Worm (Caenorhabditis elegans) whole organism, L2 larva: Measurements from ENCODE around the gene rpb-2.

Source experiments
- C34F6.9 ChIP-seq: fragments of 150-350 bp; optimal IDR thresholded peaks from 2 replicates; lab custom pipeline; 2014; ENCODE audit warnings: missing biosample characterization, missing genetic modification characterization
- F13H6.1 ChIP-seq: sonication (generic microtip); optimal IDR thresholded peaks from 2 replicates; lab custom pipeline; 2016; ENCODE audit warnings: missing genetic modification characterization, missing compliant biosample characterization
- R02D3.7 ChIP-seq: fragments of 150-350 bp; optimal IDR thresholded peaks from 2 replicates; lab custom pipeline; 2014; ENCODE audit warnings: missing biosample characterization, missing genetic modification characterization
- Y55F3AM.14 ChIP-seq: fragments of 200-800 bp; sonication (Bioruptor generic); optimal IDR thresholded peaks from 2 replicates; lab custom pipeline; 2018; ENCODE audit warnings: mild to moderate bottlenecking, missing genetic modification characterization, missing compliant biosample characterization
- ZK546.5 ChIP-seq: sonication (generic microtip); optimal IDR thresholded peaks from 2 replicates; lab custom pipeline; 2017; ENCODE audit warnings: missing biosample characterization, missing genetic modification characterization
- alr-1 ChIP-seq: fragments of 150-350 bp; optimal IDR thresholded peaks from 2 replicates; lab custom pipeline; 2014; ENCODE audit warnings: missing biosample characterization, missing genetic modification characterization
- blmp-1 ChIP-seq: sonication (generic microtip); optimal IDR thresholded peaks from 2 replicates; lab custom pipeline; 2017; ENCODE audit warnings: missing genetic modification characterization, mild to moderate bottlenecking, missing compliant biosample characterization, antibody characterized with exemption, moderate library complexity; ENCODE audit not compliant: insufficient read depth
- ceh-16 ChIP-seq: fragments of 150-350 bp; optimal IDR thresholded peaks from 2 replicates; lab custom pipeline; 2014; ENCODE audit warnings: missing biosample characterization, missing genetic modification characterization
- ceh-82 ChIP-seq: fragments of 150-350 bp; optimal IDR thresholded peaks from 2 replicates; lab custom pipeline; 2014; ENCODE audit warnings: missing biosample characterization, missing genetic modification characterization
- crh-2 ChIP-seq: sonication (generic microtip); optimal IDR thresholded peaks from 2 replicates; lab custom pipeline; 2017; ENCODE audit warnings: missing biosample characterization, missing genetic modification characterization
- egl-27 ChIP-seq: sonication (generic microtip); optimal IDR thresholded peaks from 3 replicates; lab custom pipeline; 2017; ENCODE audit warnings: missing biosample characterization, missing genetic modification reagents, missing genetic modification characterization
- elt-1 ChIP-seq: fragments of 150-350 bp; optimal IDR thresholded peaks from 2 replicates; lab custom pipeline; 2014; ENCODE audit warnings: missing biosample characterization, missing genetic modification characterization
- fos-1 ChIP-seq: fragments of 150-350 bp; optimal IDR thresholded peaks from 2 replicates; lab custom pipeline; 2014; ENCODE audit warnings: missing biosample characterization, missing genetic modification characterization
- gmeb-1 ChIP-seq: fragments of 150-350 bp; optimal IDR thresholded peaks from 2 replicates; lab custom pipeline; 2014; ENCODE audit warnings: missing biosample characterization, missing genetic modification characterization
- lin-11 ChIP-seq: fragments of 150-350 bp; sonication (generic microtip); optimal IDR thresholded peaks from 2 replicates; lab custom pipeline; 2014; ENCODE audit warnings: missing biosample characterization, missing genetic modification characterization, inconsistent platforms, mixed read lengths
- lin-13 ChIP-seq: fragments of 150-350 bp; optimal IDR thresholded peaks from 2 replicates; lab custom pipeline; 2014; ENCODE audit warnings: missing biosample characterization, missing genetic modification reagents, missing genetic modification characterization
- lin-39 ChIP-seq: fragments of 150-350 bp; optimal IDR thresholded peaks from 2 replicates; lab custom pipeline; 2014; ENCODE audit warnings: missing biosample characterization, missing genetic modification reagents, missing genetic modification characterization
- lsy-2 ChIP-seq, 2 experiments: fragments of 150-350 bp in 1 of 2; sonication (generic microtip) in 1 of 2; optimal IDR thresholded peaks; 2 replicates each; lab custom pipeline; 2014 to 2017; ENCODE audit warnings: missing biosample characterization in 2 of 2, missing genetic modification characterization in 2 of 2
- mab-5 ChIP-seq: fragments of 150-350 bp; optimal IDR thresholded peaks from 2 replicates; lab custom pipeline; 2014; ENCODE audit warnings: missing biosample characterization, missing genetic modification characterization
- mbf-1 ChIP-seq: sonication (generic microtip); optimal IDR thresholded peaks from 2 replicates; lab custom pipeline; 2017; ENCODE audit warnings: missing biosample characterization, missing genetic modification characterization
- mdl-1 ChIP-seq, 2 experiments: fragments of 150-350 bp in 1 of 2; sonication (generic microtip) in 1 of 2; optimal IDR thresholded peaks; 2 replicates each; lab custom pipeline; 2017; ENCODE audit warnings: missing biosample characterization in 2 of 2, missing genetic modification characterization in 2 of 2
- nhr-10 ChIP-seq: sonication (generic microtip); optimal IDR thresholded peaks from 2 replicates; lab custom pipeline; 2017; ENCODE audit warnings: missing biosample characterization, missing genetic modification characterization
- nhr-11 ChIP-seq: fragments of 150-350 bp; optimal IDR thresholded peaks from 2 replicates; lab custom pipeline; 2014; ENCODE audit warnings: missing biosample characterization, missing genetic modification characterization
- nhr-12 ChIP-seq: fragments of 150-350 bp; optimal IDR thresholded peaks from 2 replicates; lab custom pipeline; 2014; ENCODE audit warnings: missing biosample characterization, missing genetic modification characterization
- nhr-129 ChIP-seq: fragments of 150-350 bp; optimal IDR thresholded peaks from 2 replicates; lab custom pipeline; 2014; ENCODE audit warnings: missing biosample characterization, missing genetic modification characterization
- nhr-21 ChIP-seq: fragments of 150-350 bp; optimal IDR thresholded peaks from 2 replicates; lab custom pipeline; 2014; ENCODE audit warnings: missing biosample characterization, missing genetic modification characterization
- nhr-237 ChIP-seq: fragments of 150-350 bp; optimal IDR thresholded peaks from 2 replicates; lab custom pipeline; 2014; ENCODE audit warnings: missing biosample characterization, missing genetic modification characterization
- nhr-25 ChIP-seq: fragments of 150-350 bp; sonication (generic microtip); optimal IDR thresholded peaks from 3 replicates; lab custom pipeline; 2014; ENCODE audit warnings: missing biosample characterization, missing genetic modification characterization
- nhr-77 ChIP-seq: fragments of 150-350 bp; optimal IDR thresholded peaks from 2 replicates; lab custom pipeline; 2014; ENCODE audit warnings: missing biosample characterization, missing genetic modification characterization
- peb-1 ChIP-seq: fragments of 150-350 bp; optimal IDR thresholded peaks from 2 replicates; lab custom pipeline; 2014; ENCODE audit warnings: missing biosample characterization, missing genetic modification characterization
- sem-4 ChIP-seq: fragments of 150-350 bp; optimal IDR thresholded peaks from 2 replicates; lab custom pipeline; 2014; ENCODE audit warnings: missing biosample characterization, missing genetic modification reagents, missing genetic modification characterization
- skn-1 ChIP-seq: sonication (generic microtip); optimal IDR thresholded peaks from 2 replicates; lab custom pipeline; 2017; ENCODE audit warnings: missing biosample characterization, missing genetic modification characterization
- sma-3 ChIP-seq: sonication (generic microtip); optimal IDR thresholded peaks from 2 replicates; lab custom pipeline; 2016; ENCODE audit warnings: missing genetic modification reagents, missing genetic modification characterization, missing compliant biosample characterization
- sma-9 ChIP-seq, 2 experiments: fragments of 150-350 bp in 1 of 2; sonication (generic microtip) in 1 of 2; optimal IDR thresholded peaks; 2 replicates each; lab custom pipeline; 2014 to 2016; ENCODE audit warnings: missing genetic modification characterization in 2 of 2, mild to moderate bottlenecking in 1 of 2, missing biosample characterization in 1 of 2, missing compliant biosample characterization in 1 of 2, missing genetic modification reagents in 1 of 2, moderate library complexity in 1 of 2
- snpc-4 ChIP-seq: fragments of 150-350 bp; optimal IDR thresholded peaks from 2 replicates; lab custom pipeline; 2014; ENCODE audit warnings: missing biosample characterization, missing genetic modification characterization
- unc-55 ChIP-seq: fragments of 150-350 bp; sonication (generic microtip); optimal IDR thresholded peaks from 3 replicates; lab custom pipeline; 2014; ENCODE audit warnings: missing biosample characterization, missing genetic modification reagents, missing genetic modification characterization
- unc-62 ChIP-seq: fragments of 150-350 bp; optimal IDR thresholded peaks from 2 replicates; lab custom pipeline; 2014; ENCODE audit warnings: missing biosample characterization, missing genetic modification reagents, missing genetic modification characterization
- zag-1 ChIP-seq: fragments of 150-350 bp; optimal IDR thresholded peaks from 2 replicates; lab custom pipeline; 2014; ENCODE audit warnings: missing biosample characterization, missing genetic modification characterization
- ztf-1 ChIP-seq: fragments of 200-800 bp; sonication (Bioruptor generic); conservative IDR thresholded peaks from 2 replicates; pipeline ENCODE4 v1.3.6; 2022; ENCODE audit warnings: missing genetic modification characterization, missing compliant biosample characterization
- ztf-11 ChIP-seq: sonication (generic microtip); optimal IDR thresholded peaks from 2 replicates; lab custom pipeline; 2017; ENCODE audit warnings: missing biosample characterization, missing genetic modification characterization
- ztf-4 ChIP-seq: fragments of 150-350 bp; optimal IDR thresholded peaks from 2 replicates; lab custom pipeline; 2014; ENCODE audit warnings: missing biosample characterization, missing genetic modification characterization

Gene rpb-2

DNA sequence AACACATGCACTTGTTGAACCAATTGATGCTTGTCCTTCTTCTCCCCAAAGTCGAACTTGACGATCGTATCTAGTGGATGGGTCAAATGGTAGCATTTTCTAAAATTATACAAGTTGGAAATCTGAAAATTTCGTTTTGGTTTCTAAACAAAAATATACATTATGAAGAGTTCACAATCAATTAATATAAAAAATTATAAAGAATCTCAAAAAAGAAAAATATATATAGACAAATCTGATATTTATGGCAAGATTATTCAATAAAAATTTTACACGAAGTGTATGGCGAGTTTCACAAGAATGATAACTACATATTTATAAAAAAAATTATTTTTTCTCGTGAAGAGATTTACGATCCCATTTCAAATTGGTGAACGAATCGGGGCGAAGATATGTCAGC lies 19.1 kb upstream of the rpb-2 start, which contains the start of gene ula-1:
Gene ula-1, minus strand, starts transcription at position 101 of the 400 bp plus-strand sequence.
- TF ChIP-seq nhr-129 (tag; lab: Kevin White, UChicago) (no peak), nhr-12 (tag; lab: Kevin White, UChicago) (no peak), zag-1 (tag; lab: Kevin White, UChicago) (no peak), lsy-2 (tag; optimal IDR thresholded peaks at IDR 0.05; lab: Kevin White, UChicago) (no peak), fos-1 (tag; lab: Kevin White, UChicago) (no peak), ceh-16 (no peak)

DNA sequence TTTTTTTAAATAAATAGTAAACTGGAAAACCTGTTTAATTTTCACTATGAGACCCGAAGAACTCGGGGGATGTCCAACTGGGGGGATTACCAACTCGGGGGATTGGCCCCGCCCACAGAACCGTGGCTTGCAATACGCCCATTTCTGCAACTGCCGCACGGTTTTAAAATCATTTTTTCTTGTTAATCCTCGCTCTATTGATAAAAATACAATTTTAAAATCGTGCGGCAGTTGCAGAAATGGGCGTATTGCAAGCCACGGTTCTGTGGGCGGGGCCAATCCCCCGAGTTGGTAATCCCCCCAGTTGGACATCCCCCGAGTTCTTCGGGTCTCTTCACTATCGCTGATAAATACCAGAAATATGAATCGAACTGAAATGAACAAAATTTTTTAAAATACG lies 17.3 kb upstream of the rpb-2 start, which contains the start of gene mmab-1:
Gene mmab-1, minus strand, starts transcription at position 95 of the 400 bp plus-strand sequence.
- TF ChIP-seq lin-11 (tag; lab: Kevin White, UChicago) = peak; percentile 57
- TF ChIP-seq sma-3 = peak; percentile 69
- peak in 1 of 2 experiments; percentile 46 for TF ChIP-seq lsy-2 (tag; optimal IDR thresholded peaks at IDR 0.05; lab: Kevin White, UChicago)
- TF ChIP-seq nhr-25 (tag; lab: Kevin White, UChicago) = peak; percentile 20
- TF ChIP-seq F13H6.1 (tag; lab: Kevin White, UChicago) = peak; percentile 1
- TF ChIP-seq gmeb-1 (tag; lab: Kevin White, UChicago) = peak; percentile 23

DNA sequence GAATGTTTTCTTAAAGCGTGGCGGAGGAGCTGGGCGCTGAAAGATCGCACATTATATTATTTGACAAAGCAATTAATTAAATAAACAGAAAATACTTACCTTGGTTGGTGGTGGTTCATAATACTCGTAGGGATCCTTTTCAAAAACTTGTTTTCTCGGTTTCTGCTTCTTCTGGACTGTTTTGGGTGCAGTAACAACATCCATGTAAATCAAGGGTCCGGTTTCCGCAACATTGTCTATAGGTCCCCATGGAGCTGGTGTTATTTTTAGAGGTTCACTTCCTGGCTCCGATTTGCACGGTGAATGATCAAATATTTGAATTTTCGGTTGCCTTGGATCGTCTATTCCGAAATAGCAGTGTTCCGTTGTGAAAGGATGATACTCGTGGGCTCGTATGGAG lies 15.2 kb upstream of the rpb-2 start:
- TF ChIP-seq nhr-10 (tag; lab: Kevin White, UChicago) (no peak), crh-2 (no peak), alr-1 (tag; lab: Kevin White, UChicago) (no peak), ztf-1 (GFP tag; lab: Robert Waterston, UW) (no peak), peb-1 (tag; lab: Kevin White, UChicago) (no peak), skn-1 (tag; lab: Kevin White, UChicago) (no peak), unc-62 (GFP tag; lab: Kevin White, UChicago) (no peak)
- TF ChIP-seq, all 48 proteins: peak for 0

DNA sequence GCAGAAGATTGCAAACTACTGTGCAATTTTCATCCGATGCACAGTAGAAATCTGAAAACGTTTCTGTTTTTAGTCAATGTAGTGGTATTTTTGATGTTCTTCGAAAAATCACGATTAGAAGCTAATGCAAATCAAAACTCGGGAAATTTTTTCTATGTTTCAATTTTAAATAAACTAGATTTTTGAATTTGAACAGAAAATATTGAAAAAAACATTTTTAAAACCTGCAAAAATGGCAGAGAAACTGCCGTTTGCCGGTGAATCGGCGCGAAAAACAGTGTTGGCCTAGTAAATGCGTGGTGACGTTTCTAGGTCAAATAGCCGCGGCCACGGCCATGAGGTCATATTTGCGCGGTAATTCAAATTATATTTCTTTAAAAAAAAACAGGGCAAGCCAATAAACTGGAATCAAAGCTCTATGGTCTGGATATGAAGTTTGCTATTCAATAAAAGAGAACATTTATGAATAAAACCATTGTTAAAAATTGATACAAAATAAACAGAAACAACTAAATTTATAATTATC lies 9.2 kb upstream of the rpb-2 start, which contains the start of gene set-2:
Gene set-2, minus strand, starts transcription at position 51 of the 526 bp plus-strand sequence.
- no peak for TF ChIP-seq nhr-21 (tag; lab: Kevin White, UChicago)
- peak; percentile 60 for TF ChIP-seq unc-55
- TF ChIP-seq ZK546.5 (tag; lab: Kevin White, UChicago) = no peak
- TF ChIP-seq mdl-1 (tag; optimal IDR thresholded peaks at IDR 0.05; lab: Kevin White, UChicago) = no peak
- no peak for TF ChIP-seq elt-1
- no peak for TF ChIP-seq nhr-11
- no peak for TF ChIP-seq nhr-77 (tag; lab: Kevin White, UChicago)
- TF ChIP-seq fos-1 (tag; lab: Kevin White, UChicago) = peak; percentile 14
- TF ChIP-seq crh-2 = peak; percentile 70
- TF ChIP-seq lsy-2 (tag; optimal IDR thresholded peaks at IDR 0.05; lab: Kevin White, UChicago) = peak; percentile 6 to 76
- no peak for TF ChIP-seq Y55F3AM.14 (GFP tag; lab: Kevin White, UChicago)
- TF ChIP-seq mab-5 (tag; lab: Kevin White, UChicago) = no peak
- no peak for TF ChIP-seq ceh-82 (tag; lab: Kevin White, UChicago)
- TF ChIP-seq mbf-1 (tag; lab: Kevin White, UChicago) = no peak
- TF ChIP-seq sma-3 = peak; percentile 57
- peak; percentile 65 for TF ChIP-seq F13H6.1 (tag; lab: Kevin White, UChicago)
- TF ChIP-seq unc-62 (GFP tag; lab: Kevin White, UChicago) = no peak
- TF ChIP-seq lin-13 (GFP tag; lab: Kevin White, UChicago) = peak; percentile 64
- TF ChIP-seq nhr-237 (tag; lab: Kevin White, UChicago) = no peak
- TF ChIP-seq C34F6.9 = peak; percentile 52
- TF ChIP-seq lin-11 (tag; lab: Kevin White, UChicago) = peak; percentile 28
- TF ChIP-seq zag-1 (tag; lab: Kevin White, UChicago) = no peak
- no peak for TF ChIP-seq R02D3.7 (tag; lab: Kevin White, UChicago)
- TF ChIP-seq sem-4 (tag; lab: Kevin White, UChicago) = peak; percentile 16
- peak; percentile 64 for TF ChIP-seq nhr-25 (tag; lab: Kevin White, UChicago)
- peak; percentile 2 for TF ChIP-seq ztf-4 (tag; lab: Kevin White, UChicago)
- TF ChIP-seq nhr-129 (tag; lab: Kevin White, UChicago) = no peak
- TF ChIP-seq snpc-4 = no peak
- no peak for TF ChIP-seq ceh-16
- peak; percentile 92 for TF ChIP-seq gmeb-1 (tag; lab: Kevin White, UChicago)
- no peak for TF ChIP-seq ztf-11
- no peak for TF ChIP-seq egl-27 (tag; lab: Kevin White, UChicago)
- TF ChIP-seq sma-9 (GFP tag; optimal IDR thresholded peaks at IDR 0.05; lab: Kevin White, UChicago) = peak; percentile 38
- TF ChIP-seq sma-9 (tag; optimal IDR thresholded peaks at IDR 0.05; lab: Kevin White, UChicago) = no peak
- TF ChIP-seq blmp-1 (tag; lab: Kevin White, UChicago) = no peak
- no peak for TF ChIP-seq lin-39 (tag; lab: Kevin White, UChicago)
- TF ChIP-seq ztf-1 (GFP tag; lab: Robert Waterston, UW) = no peak
